Fruit fly (Drosophila melanogaster) Kc167 (cell line): ENCODE measurements around the gene CG10657.

ENCODE experiments used
- Myc ChIP-seq: fragments of >200 bp; optimal IDR thresholded peaks from 2 replicates; lab custom pipeline; 2017; ENCODE audit warnings: missing external identifiers
- Sin3A ChIP-seq: fragments of >200 bp; optimal IDR thresholded peaks from 2 replicates; lab custom pipeline; 2018; ENCODE audit warnings: missing external identifiers
- h ChIP-seq: fragments of >200 bp; optimal IDR thresholded peaks from 3 replicates; lab custom pipeline; 2018; ENCODE audit warnings: missing external identifiers
- insv ChIP-seq: fragments of >200 bp; optimal IDR thresholded peaks from 3 replicates; lab custom pipeline; 2018; ENCODE audit warnings: missing external identifiers
- psq ChIP-seq: fragments of >200 bp; optimal IDR thresholded peaks from 2 replicates; lab custom pipeline; 2017; ENCODE audit warnings: missing external identifiers
- ttk ChIP-seq: sonication (Bioruptor generic); optimal IDR thresholded peaks from 2 replicates; lab custom pipeline; 2017; ENCODE audit warnings: missing external identifiers

DNA sequence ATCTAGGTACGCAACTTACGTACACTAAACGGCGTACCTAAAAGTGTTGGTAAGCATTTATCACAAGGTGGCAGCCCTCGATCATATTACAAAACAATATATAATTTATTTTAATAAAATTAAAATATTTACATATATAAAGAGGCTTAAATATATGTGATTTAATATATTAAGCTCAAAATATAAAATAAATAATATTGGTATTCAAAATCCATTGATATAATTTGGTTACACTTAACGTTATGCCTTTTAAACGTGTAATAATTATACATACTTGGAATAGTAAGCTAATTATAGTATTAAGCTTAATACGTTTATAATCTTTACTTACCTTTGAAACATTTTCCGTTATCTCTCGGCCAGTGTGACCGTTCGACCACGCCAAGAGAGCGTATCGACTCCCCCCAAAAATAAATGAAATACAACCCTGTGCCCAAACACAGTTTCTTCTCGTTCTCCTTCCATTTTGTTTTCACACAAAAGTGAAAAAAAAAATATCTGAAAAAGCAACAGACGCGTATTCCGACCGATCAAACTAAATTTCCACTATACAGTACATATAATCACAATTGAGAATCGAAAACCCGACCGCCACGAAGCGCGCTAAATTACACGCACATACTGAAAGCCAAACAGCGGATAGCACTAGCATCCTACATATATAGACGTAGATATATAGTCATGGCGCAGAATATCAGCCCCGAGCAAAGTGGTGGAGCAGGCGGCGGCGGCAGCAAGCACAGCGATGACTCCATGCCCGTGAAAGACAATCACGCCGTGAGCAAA is 7.0 kb upstream of the CG10657 start, which contains the start of the genes CG10646 and vih:
- TF ChIP-seq h (lab: Kevin White, UChicago) (no peak), Myc (lab: Kevin White, UChicago) (no peak), psq (no peak), insv (lab: Kevin White, UChicago) (no peak), ttk (lab: Kevin White, UChicago) (no peak), Sin3A (lab: Kevin White, UChicago) (no peak)
